Fruit fly (Drosophila melanogaster): ENCODE data around the gene CG31288.

DNA sequence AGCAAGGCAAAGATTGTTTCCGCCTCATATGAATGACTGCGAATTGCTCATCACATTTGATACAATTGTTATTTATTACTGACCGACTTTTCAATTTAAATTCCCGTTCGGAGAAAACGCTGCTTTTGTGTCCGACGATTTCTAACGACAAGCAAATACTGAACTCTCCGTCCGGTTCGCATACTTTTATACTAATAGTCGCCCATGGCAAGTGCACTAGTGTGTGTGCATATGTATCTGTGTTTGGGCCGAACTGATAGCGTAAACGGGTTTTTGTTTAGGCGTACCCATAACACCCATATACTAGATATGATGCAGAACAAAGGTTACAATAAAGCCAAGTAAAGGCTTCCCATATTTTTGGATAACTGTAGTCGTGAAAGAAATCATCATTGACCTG, 8.9 kb upstream of the CG31288 start, which contains the start of gene CG10550:
- TF ChIP-seq CG8159 (tag; optimal IDR thresholded peaks at IDR 0.05) (no peak), CG32121 (GFP tag; IDR thresholded peaks at IDR 0.05) (no peak), EcR (GFP tag; optimal IDR thresholded peaks at IDR 0.05) (no peak), CG4496 (GFP tag; IDR thresholded peaks at IDR 0.05) (no peak), Snoo (tag; optimal IDR thresholded peaks at IDR 0.05) (no peak), CG8301 (tag; optimal IDR thresholded peaks at IDR 0.05) (no peak)

Measured in whole organism, pupa.